Worm (Caenorhabditis elegans): ENCODE measurements around the gene Y81G3A.6.

Gene Y81G3A.6

ce11 chrII:13116710-13117109 lies 34.4 kb upstream of the Y81G3A.6 start, which contains the start of gene rict-1:
TSS of gene rict-1 (minus strand) at chrII:13116810.
- no peak for TF ChIP-seq F57A8.1 (GFP tag; optimal IDR thresholded peaks at IDR 0.05)
- TF ChIP-seq nhr-80 (tag; optimal IDR thresholded peaks at IDR 0.05): peak; percentile 16

ce11 chrII:13107719-13108118 lies 25.4 kb upstream of the Y81G3A.6 start, which contains the start of gene pqn-32:
TSS of gene pqn-32 (plus strand) at chrII:13108019.
- no peak for TF ChIP-seq attf-5 (GFP tag; optimal IDR thresholded peaks at IDR 0.05)
- TF ChIP-seq madf-8 (GFP tag; conservative IDR thresholded peaks at IDR 0.05): no peak
- TF ChIP-seq lin-40 (tag; optimal IDR thresholded peaks at IDR 0.05): no peak
- no peak for TF ChIP-seq nhr-27 (tag; optimal IDR thresholded peaks at IDR 0.05)
- no peak for TF ChIP-seq repo-1 (tag; optimal IDR thresholded peaks at IDR 0.05)
- no peak for TF ChIP-seq ZK185.1 (tag; optimal IDR thresholded peaks at IDR 0.05; ENCODE audit: poor library complexity, severe bottlenecking)
- TF ChIP-seq mxl-1 (tag; optimal IDR thresholded peaks at IDR 0.05): no peak
- no peak for TF ChIP-seq madf-3 (GFP tag; IDR thresholded peaks at IDR 0.05)
- no peak for TF ChIP-seq egl-44 (GFP tag; IDR thresholded peaks at IDR 0.05)
- TF ChIP-seq hmg-1.2 (GFP tag; IDR thresholded peaks at IDR 0.05): no peak
- TF ChIP-seq ccch-3 (GFP tag; optimal IDR thresholded peaks at IDR 0.05): no peak
- TF ChIP-seq xnd-1 (tag; optimal IDR thresholded peaks at IDR 0.05): no peak
- no peak for TF ChIP-seq lsy-27 (tag; optimal IDR thresholded peaks at IDR 0.05; ENCODE audit: borderline replicate concordance, insufficient read depth)

- TF ChIP-seq ccch-3 (GFP tag; optimal IDR thresholded peaks at IDR 0.05): no peak
- no peak for TF ChIP-seq Y56A3A.18 (GFP tag; IDR thresholded peaks at IDR 0.05)
- no peak for TF ChIP-seq rpc-1 (optimal IDR thresholded peaks at IDR 0.05)
- TF ChIP-seq rpc-1 (tag; optimal IDR thresholded peaks at IDR 0.05): no peak
- no peak for TF ChIP-seq madf-3 (GFP tag; IDR thresholded peaks at IDR 0.05)
- TF ChIP-seq ceh-27 (GFP tag; optimal IDR thresholded peaks at IDR 0.05): no peak
- TF ChIP-seq F37B4.10 (GFP tag; IDR thresholded peaks at IDR 0.05): no peak
- no peak for TF ChIP-seq Y79H2A.3 (GFP tag; conservative IDR thresholded peaks at IDR 0.05)
- TF ChIP-seq ceh-79 (tag; optimal IDR thresholded peaks at IDR 0.05): no peak
- TF ChIP-seq ztf-18 (tag; optimal IDR thresholded peaks at IDR 0.05): no peak
- TF ChIP-seq T07F8.4 (tag; optimal IDR thresholded peaks at IDR 0.05): no peak
- TF ChIP-seq dox-1 (GFP tag; IDR thresholded peaks at IDR 0.05): no peak
- no peak for TF ChIP-seq ceh-91 (GFP tag; IDR thresholded peaks at IDR 0.05)
- no peak for TF ChIP-seq atf-7 (tag; optimal IDR thresholded peaks at IDR 0.05)
- no peak for TF ChIP-seq athp-1 (tag; optimal IDR thresholded peaks at IDR 0.05)
- no peak for TF ChIP-seq hlh-26 (GFP tag; conservative IDR thresholded peaks at IDR 0.05)
- TF ChIP-seq F52B5.7 (tag; optimal IDR thresholded peaks at IDR 0.05): no peak
- TF ChIP-seq mcd-1 (GFP tag; IDR thresholded peaks at IDR 0.05): no peak
- no peak for TF ChIP-seq nfya-1 (tag; optimal IDR thresholded peaks at IDR 0.05; ENCODE audit: borderline replicate concordance, insufficient read depth)
- TF ChIP-seq D2030.7 (GFP tag; IDR thresholded peaks at IDR 0.05): no peak
- TF ChIP-seq zfh-2 (GFP tag; conservative IDR thresholded peaks at IDR 0.05): no peak
Measured at ce11 chrII:13098175-13098574, 15.9 kb upstream of the Y81G3A.6 start, which contains the start of gene col-86. TSS of gene col-86 (minus strand) at chrII:13098275.

ce11 chrII:13096345-13096744 lies 14.0 kb upstream of the Y81G3A.6 start:
- TF ChIP-seq F52B5.7 (tag; optimal IDR thresholded peaks at IDR 0.05) (peak; percentile 13), ztf-25 (GFP tag; IDR thresholded peaks at IDR 0.05) (no peak), egrh-3 (GFP tag; IDR thresholded peaks at IDR 0.05) (peak; percentile 40; the same call in 1 of the 2 replicates), nfyb-1 (GFP tag; IDR thresholded peaks at IDR 0.05) (no peak), zfh-2 (GFP tag; conservative IDR thresholded peaks at IDR 0.05) (peak; percentile 74), attf-5 (GFP tag; optimal IDR thresholded peaks at IDR 0.05) (no peak), dox-1 (GFP tag; IDR thresholded peaks at IDR 0.05) (0 out of 2 replicates have a peak, but pooled peaks have one; percentile 10), fkh-3 (tag; optimal IDR thresholded peaks at IDR 0.05) (no peak)

Data from whole organism, young adult.